Fruit fly (Drosophila melanogaster) whole organism, adult: ENCODE results near the gene da.

Experiments used
- CG11617 ChIP-seq: fragments of 200-800 bp; sonication (Bioruptor generic); optimal IDR thresholded peaks from 2 replicates; lab custom pipeline; 2017; ENCODE audit warnings: mild to moderate bottlenecking, missing biosample characterization, missing genetic modification reagents, missing genetic modification characterization
- CG12768 ChIP-seq: fragments of 200-800 bp; sonication (Bioruptor generic); optimal IDR thresholded peaks from 2 replicates; lab custom pipeline; 2017; ENCODE audit warnings: missing biosample characterization, missing genetic modification characterization, mild to moderate bottlenecking, moderate library complexity, missing genetic modification reagents
- CG14711 ChIP-seq: fragments of 200-800 bp; sonication (Bioruptor generic); optimal IDR thresholded peaks from 2 replicates; lab custom pipeline; 2018; ENCODE audit warnings: missing biosample characterization, mild to moderate bottlenecking, missing genetic modification characterization, moderate library complexity
- CG1620 ChIP-seq: fragments of 200-800 bp; sonication (Bioruptor generic); optimal IDR thresholded peaks from 2 replicates; lab custom pipeline; 2016; ENCODE audit warnings: missing biosample characterization, missing genetic modification characterization
- CG33017 ChIP-seq: fragments of 200-800 bp; sonication (Bioruptor generic); optimal IDR thresholded peaks from 2 replicates; lab custom pipeline; 2018; ENCODE audit warnings: missing biosample characterization, mild to moderate bottlenecking, missing genetic modification characterization, moderate library complexity
- CG5204 ChIP-seq: fragments of 200-800 bp; sonication (Bioruptor generic); optimal IDR thresholded peaks from 2 replicates; lab custom pipeline; 2016; ENCODE audit warnings: missing biosample characterization, missing genetic modification characterization
- CG7045 ChIP-seq: fragments of 200-800 bp; sonication (Bioruptor generic); optimal IDR thresholded peaks from 2 replicates; lab custom pipeline; 2017; ENCODE audit warnings: missing biosample characterization, mild to moderate bottlenecking, missing genetic modification characterization
- CG7101 ChIP-seq: fragments of 200-800 bp; sonication (Bioruptor generic); optimal IDR thresholded peaks from 2 replicates; lab custom pipeline; 2018; ENCODE audit warnings: missing biosample characterization, mild to moderate bottlenecking, missing genetic modification characterization, moderate library complexity
- Clk ChIP-seq: fragments of 200-800 bp; sonication (Bioruptor generic); optimal IDR thresholded peaks from 2 replicates; lab custom pipeline; 2017; ENCODE audit warnings: missing biosample characterization, missing genetic modification characterization
- Crg-1 ChIP-seq: fragments of 200-800 bp; sonication (Bioruptor generic); optimal IDR thresholded peaks from 2 replicates; lab custom pipeline; 2016; ENCODE audit warnings: missing biosample characterization, missing genetic modification characterization
- Hr96 ChIP-seq: fragments of 200-800 bp; sonication (Bioruptor generic); optimal IDR thresholded peaks from 2 replicates; lab custom pipeline; 2016; ENCODE audit warnings: missing biosample characterization, missing genetic modification characterization
- Mnt ChIP-seq: fragments of 200-800 bp; sonication (Bioruptor generic); optimal IDR thresholded peaks from 2 replicates; lab custom pipeline; 2016; ENCODE audit warnings: missing biosample characterization, mild to moderate bottlenecking, missing genetic modification characterization
- bab1 ChIP-seq: fragments of 200-800 bp; sonication (Bioruptor generic); optimal IDR thresholded peaks from 3 replicates; lab custom pipeline; 2019; ENCODE audit warnings: missing biosample characterization, mild to moderate bottlenecking, missing genetic modification characterization, moderate library complexity
- cic ChIP-seq: fragments of 200-800 bp; sonication (Bioruptor generic); optimal IDR thresholded peaks from 2 replicates; lab custom pipeline; 2017; ENCODE audit warnings: missing biosample characterization, mild to moderate bottlenecking, missing genetic modification characterization, moderate library complexity
- cnc ChIP-seq, 2 experiments: fragments of >200 bp; optimal IDR thresholded peaks; 2 replicates each; lab custom pipeline; 2017
- kay ChIP-seq: fragments of 200-800 bp; sonication (Bioruptor generic); peaks from one replicate; lab custom pipeline; 2016; ENCODE audit warnings: missing biosample characterization, missing genetic modification characterization, borderline replicate concordance
- ovo ChIP-seq: fragments of 200-800 bp; sonication (Bioruptor generic); optimal IDR thresholded peaks from 2 replicates; lab custom pipeline; 2016; ENCODE audit warnings: missing biosample characterization, missing genetic modification characterization
- pad ChIP-seq: fragments of 200-800 bp; sonication (Bioruptor generic); optimal IDR thresholded peaks from 3 replicates; lab custom pipeline; 2017; ENCODE audit warnings: missing biosample characterization, missing genetic modification characterization, mild to moderate bottlenecking, moderate library complexity, missing genetic modification reagents
- tj ChIP-seq: fragments of 200-800 bp; sonication (Bioruptor generic); optimal IDR thresholded peaks from 3 replicates; lab custom pipeline; 2017; ENCODE audit warnings: missing biosample characterization, mild to moderate bottlenecking, missing genetic modification characterization, moderate library complexity
- toe ChIP-seq: fragments of 200-800 bp; sonication (Bioruptor generic); optimal IDR thresholded peaks from 2 replicates; lab custom pipeline; 2016; ENCODE audit warnings: missing biosample characterization, missing genetic modification characterization

The da gene

dm6 chr2L:10378631-10379030 lies 9.3 kb upstream of the da start:
- no peak for TF ChIP-seq Mnt
- TF ChIP-seq cnc (optimal IDR thresholded peaks at IDR 0.05; lab: Kevin White, UChicago): no peak
- TF ChIP-seq pad (GFP tag; lab: Kevin White, UChicago): no peak
- TF ChIP-seq CG12768 (GFP tag; lab: Kevin White, UChicago): no peak
- no peak for TF ChIP-seq Clk (GFP tag; lab: Kevin White, UChicago)
- TF ChIP-seq kay (GFP tag; lab: Kevin White, UChicago): no peak
- TF ChIP-seq Hr96: no peak
- TF ChIP-seq CG14711 (tag; lab: Kevin White, UChicago): no peak
- TF ChIP-seq ovo: no peak
- no peak for TF ChIP-seq CG7101 (tag; lab: Kevin White, UChicago)
- no peak for TF ChIP-seq CG7045 (GFP tag; lab: Kevin White, UChicago)
- TF ChIP-seq CG11617 (GFP tag; lab: Kevin White, UChicago): no peak
- TF ChIP-seq bab1: no peak
- TF ChIP-seq tj: no peak
- TF ChIP-seq toe (GFP tag; lab: Kevin White, UChicago): no peak
- TF ChIP-seq CG1620 (GFP tag; lab: Kevin White, UChicago): no peak
- no peak for TF ChIP-seq CG5204 (GFP tag; lab: Kevin White, UChicago)
- no peak for TF ChIP-seq cic (GFP tag; lab: Kevin White, UChicago)
- no peak for TF ChIP-seq Crg-1

- TF ChIP-seq Clk (GFP tag; lab: Kevin White, UChicago) (no peak), bab1 (peak; percentile 15)
These were observed 8.0 kb upstream of the da start, which contains the start of gene gny for dm6 chr2L:10379865-10380264. gny (plus strand) TSS chr2L:10380103.

dm6 chr2L:10381890-10382450 lies 5.9 kb upstream of the da start, which contains the start of gene CG5096:
CG5096 (plus strand) TSS chr2L:10382263.
- TF ChIP-seq pad (GFP tag; lab: Kevin White, UChicago): peak; percentile 71
- TF ChIP-seq Crg-1: peak; percentile 55
- TF ChIP-seq CG14711 (tag; lab: Kevin White, UChicago): peak; percentile 90
- TF ChIP-seq CG1620 (GFP tag; lab: Kevin White, UChicago): no peak
- peak; percentile 96 for TF ChIP-seq CG7101 (tag; lab: Kevin White, UChicago)
- TF ChIP-seq CG33017 (tag; lab: Kevin White, UChicago): peak; percentile 96
- no peak for TF ChIP-seq ovo
- peak; percentile 46 for TF ChIP-seq tj
- peak; percentile 63 for TF ChIP-seq Clk (GFP tag; lab: Kevin White, UChicago)
- peak; percentile 82 for TF ChIP-seq CG7045 (GFP tag; lab: Kevin White, UChicago)
- peak; percentile 56 for TF ChIP-seq Mnt
- TF ChIP-seq cic (GFP tag; lab: Kevin White, UChicago): peak; percentile 86
- no peak for TF ChIP-seq toe (GFP tag; lab: Kevin White, UChicago)
- TF ChIP-seq kay (GFP tag; lab: Kevin White, UChicago): peak; percentile 97
- TF ChIP-seq Hr96: no peak
- peak in 1 of 2 experiments; percentile 27 for TF ChIP-seq cnc (optimal IDR thresholded peaks at IDR 0.05; lab: Kevin White, UChicago)
- TF ChIP-seq CG12768 (GFP tag; lab: Kevin White, UChicago): peak; percentile 92
- TF ChIP-seq bab1: no peak
- peak; percentile 92 for TF ChIP-seq CG11617 (GFP tag; lab: Kevin White, UChicago)
- TF ChIP-seq CG5204 (GFP tag; lab: Kevin White, UChicago): no peak

- TF ChIP-seq Hr96: no peak
- peak; percentile 36 for TF ChIP-seq Clk (GFP tag; lab: Kevin White, UChicago)
- peak; percentile 74 for TF ChIP-seq CG7045 (GFP tag; lab: Kevin White, UChicago)
- peak; percentile 40 for TF ChIP-seq tj
- TF ChIP-seq CG33017 (tag; lab: Kevin White, UChicago): peak; percentile 52
- TF ChIP-seq cic (GFP tag; lab: Kevin White, UChicago): no peak
- peak; percentile 9 for TF ChIP-seq bab1
- TF ChIP-seq pad (GFP tag; lab: Kevin White, UChicago): peak; percentile 37
- TF ChIP-seq ovo: no peak
- TF ChIP-seq CG12768 (GFP tag; lab: Kevin White, UChicago): peak; percentile 62
- TF ChIP-seq Crg-1: peak; percentile 21
- TF ChIP-seq kay (GFP tag; lab: Kevin White, UChicago): peak; percentile 82
- TF ChIP-seq cnc (optimal IDR thresholded peaks at IDR 0.05; lab: Kevin White, UChicago): no peak
- peak; percentile 64 for TF ChIP-seq CG7101 (tag; lab: Kevin White, UChicago)
- TF ChIP-seq CG14711 (tag; lab: Kevin White, UChicago): peak; percentile 59
- no peak for TF ChIP-seq toe (GFP tag; lab: Kevin White, UChicago)
- peak; percentile 34 for TF ChIP-seq Mnt
- no peak for TF ChIP-seq CG5204 (GFP tag; lab: Kevin White, UChicago)
- peak; percentile 74 for TF ChIP-seq CG11617 (GFP tag; lab: Kevin White, UChicago)
- peak; percentile 40 for TF ChIP-seq CG1620 (GFP tag; lab: Kevin White, UChicago)
These were observed 1.6 kb upstream of the da start, which contains the start of the genes Cdk1 and mRpS7 for dm6 chr2L:10386208-10386805. Cdk1 (minus strand) TSS chr2L:10386262. mRpS7 (plus strand) TSS chr2L:10386662.

dm6 chr2L:10386824-10387223 lies 1.1 kb upstream of the da start:
- no peak for TF ChIP-seq CG5204 (GFP tag; lab: Kevin White, UChicago)
- TF ChIP-seq Clk (GFP tag; lab: Kevin White, UChicago): no peak
- TF ChIP-seq CG7101 (tag; lab: Kevin White, UChicago): no peak
- no peak for TF ChIP-seq CG12768 (GFP tag; lab: Kevin White, UChicago)
- TF ChIP-seq Crg-1: no peak
- no peak for TF ChIP-seq cic (GFP tag; lab: Kevin White, UChicago)
- TF ChIP-seq CG14711 (tag; lab: Kevin White, UChicago): no peak
- TF ChIP-seq ovo: no peak
- TF ChIP-seq Mnt: no peak
